Fruit fly (Drosophila melanogaster): ENCODE results near the gene CG15387.
A peak's percentile ranks its signal among the peaks of the same experiment; 100 is the strongest.

Gene CG15387

DNA sequence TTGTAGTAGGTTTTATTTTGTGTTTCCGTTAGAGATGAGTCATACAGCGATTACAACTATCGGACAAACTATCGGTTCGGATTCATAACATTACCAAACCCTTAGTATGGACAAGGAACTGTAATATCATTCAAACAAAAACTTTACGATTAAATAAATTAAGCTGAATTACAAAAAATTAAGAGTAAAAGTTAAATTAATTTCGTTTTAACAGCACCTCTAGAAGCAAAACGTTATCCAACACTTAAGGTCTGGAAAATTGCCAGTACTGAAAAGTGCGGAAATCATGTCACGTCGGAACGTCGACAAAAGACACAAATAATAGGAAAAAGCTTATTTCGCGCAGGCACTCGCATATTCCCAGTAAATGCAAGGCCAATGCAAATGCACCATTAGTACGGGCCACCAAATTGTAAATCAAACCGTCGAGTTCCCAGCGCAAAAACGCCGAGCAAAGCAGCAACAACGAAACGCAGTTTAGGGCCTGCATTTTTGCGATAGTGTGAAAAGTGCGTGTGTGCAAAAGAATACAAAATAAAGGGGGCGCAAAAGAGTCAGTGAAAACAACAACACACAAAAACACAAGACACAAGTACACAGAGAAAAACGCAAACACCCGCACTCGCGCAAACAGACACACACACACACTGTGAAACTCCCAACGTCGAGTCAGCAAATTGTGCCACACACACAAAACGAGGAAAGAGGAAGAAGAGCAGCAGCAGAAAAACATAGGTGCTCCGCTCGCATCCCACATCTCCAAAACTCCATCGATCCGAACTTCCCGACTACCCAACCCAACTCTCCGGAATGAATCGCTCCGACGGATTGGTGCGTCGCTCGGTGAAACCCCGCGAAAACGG lies at the start of gene CG15387, which contains the start of gene sau (continued):
- TF ChIP-seq Sry-δ (GFP tag; optimal IDR thresholded peaks at IDR 0.05) = peak; percentile 97
- peak; percentile 64 for TF ChIP-seq wor (GFP tag; IDR thresholded peaks at IDR 0.05)
- TF ChIP-seq CG4328 (GFP tag; optimal IDR thresholded peaks at IDR 0.05) = peak; percentile 88
- TF ChIP-seq maf-S (GFP tag; optimal IDR thresholded peaks at IDR 0.05) = peak; percentile 89
- peak; percentile 85 for TF ChIP-seq CG7839 (tag; optimal IDR thresholded peaks at IDR 0.05)
- peak; percentile 76 for TF ChIP-seq Lhr (GFP tag; optimal IDR thresholded peaks at IDR 0.05)
- peak; percentile 71 for TF ChIP-seq esg (GFP tag; conservative IDR thresholded peaks at IDR 0.05)
- TF ChIP-seq sim (GFP tag; IDR thresholded peaks at IDR 0.05) = no peak
- TF ChIP-seq Dfd (GFP tag; optimal IDR thresholded peaks at IDR 0.05) = no peak
- peak; percentile 66 for TF ChIP-seq CG4730 (GFP tag; IDR thresholded peaks at IDR 0.05)
- TF ChIP-seq CG32532 (GFP tag; IDR thresholded peaks at IDR 0.05) = peak; percentile 87
- TF ChIP-seq CG2875 (GFP tag; optimal IDR thresholded peaks at IDR 0.05) = peak; percentile 58
- peak; percentile 59 for TF ChIP-seq HmgD (GFP tag; optimal IDR thresholded peaks at IDR 0.05)
- peak; percentile 41; the same call in 1 of the 2 replicates for TF ChIP-seq Poxn (GFP tag; IDR thresholded peaks at IDR 0.05)
- peak; percentile 90 for TF ChIP-seq NC2β (GFP tag; optimal IDR thresholded peaks at IDR 0.05)
- TF ChIP-seq CG7963 (GFP tag; IDR thresholded peaks at IDR 0.05; ENCODE audit: partially characterized antibody) = peak; percentile 77; the same call in 2 of the 3 replicates
- TF ChIP-seq onecut (GFP tag; IDR thresholded peaks at IDR 0.05) = peak; percentile 44
- TF ChIP-seq Doc2 (GFP tag; IDR thresholded peaks at IDR 0.05) = no peak
- TF ChIP-seq CG6765 (GFP tag; optimal IDR thresholded peaks at IDR 0.05) = peak; percentile 80
- TF ChIP-seq vvl (GFP tag; IDR thresholded peaks at IDR 0.05) = peak; percentile 88
- TF ChIP-seq Vsx1 (GFP tag; optimal IDR thresholded peaks at IDR 0.05) = peak; percentile 76
- TF ChIP-seq CG18262 (tag; optimal IDR thresholded peaks at IDR 0.05) = peak; percentile 83
- TF ChIP-seq hbn (GFP tag; IDR thresholded peaks at IDR 0.05; ENCODE audit: partially characterized antibody) = peak; percentile 93
- peak; percentile 82 for TF ChIP-seq stc (GFP tag; IDR thresholded peaks at IDR 0.05)
- peak; percentile 90 for TF ChIP-seq NfI (GFP tag; optimal IDR thresholded peaks at IDR 0.05)
- peak; percentile 78 for TF ChIP-seq CG12236 (GFP tag; optimal IDR thresholded peaks at IDR 0.05)
- peak; percentile 70; the same call in 2 of the 3 replicates for TF ChIP-seq Mrtf (GFP tag; IDR thresholded peaks at IDR 0.05)
- peak; percentile 48 for TF ChIP-seq wek (GFP tag; optimal IDR thresholded peaks at IDR 0.05)
- TF ChIP-seq CG2712 (tag; optimal IDR thresholded peaks at IDR 0.05) = peak; percentile 89
- peak; percentile 65 for TF ChIP-seq sqz (GFP tag; optimal IDR thresholded peaks at IDR 0.05)
- TF ChIP-seq Mad (GFP tag; optimal IDR thresholded peaks at IDR 0.05) = peak; percentile 88
- no peak for TF ChIP-seq pita (GFP tag; optimal IDR thresholded peaks at IDR 0.05)
- TF ChIP-seq Fer3 (tag; optimal IDR thresholded peaks at IDR 0.05) = peak; percentile 86
- TF ChIP-seq jigr1 (GFP tag; IDR thresholded peaks at IDR 0.05) = no peak
- peak; percentile 84 for TF ChIP-seq CG3407 (GFP tag; optimal IDR thresholded peaks at IDR 0.05)
- peak; percentile 84 to 85 for TF ChIP-seq Hr51 (GFP tag; optimal IDR thresholded peaks at IDR 0.05)
- peak; percentile 81 for TF ChIP-seq gsb-n (tag; optimal IDR thresholded peaks at IDR 0.05)
- TF ChIP-seq lola (GFP tag; optimal IDR thresholded peaks at IDR 0.05) = peak in 1 of 3 experiments; percentile 82
- peak; percentile 16 for TF ChIP-seq CG15479 (GFP tag; optimal IDR thresholded peaks at IDR 0.05)
- TF ChIP-seq pb (GFP tag; optimal IDR thresholded peaks at IDR 0.05) = peak; percentile 86
- TF ChIP-seq ken (GFP tag; IDR thresholded peaks at IDR 0.05) = peak; percentile 86
- TF ChIP-seq CG34376 (GFP tag; optimal IDR thresholded peaks at IDR 0.05) = peak; percentile 77
- TF ChIP-seq ab (GFP tag; optimal IDR thresholded peaks at IDR 0.05) = no peak
- peak; percentile 89 for TF ChIP-seq CG9817 (tag; optimal IDR thresholded peaks at IDR 0.05)
- peak; percentile 77 for TF ChIP-seq CG6272 (GFP tag; IDR thresholded peaks at IDR 0.05)
- peak; percentile 70; the same call in 1 of the 2 replicates for TF ChIP-seq CG42726 (GFP tag; IDR thresholded peaks at IDR 0.05; ENCODE audit: partially characterized antibody)
- TF ChIP-seq CG17328 (GFP tag; IDR thresholded peaks at IDR 0.05) = peak; percentile 76
- peak; percentile 93 for TF ChIP-seq gro (GFP tag; optimal IDR thresholded peaks at IDR 0.05)

All from whole organism, embryonic.